Fruit fly (Drosophila melanogaster): ENCODE results near the gene Hsc70-1.

DNA sequence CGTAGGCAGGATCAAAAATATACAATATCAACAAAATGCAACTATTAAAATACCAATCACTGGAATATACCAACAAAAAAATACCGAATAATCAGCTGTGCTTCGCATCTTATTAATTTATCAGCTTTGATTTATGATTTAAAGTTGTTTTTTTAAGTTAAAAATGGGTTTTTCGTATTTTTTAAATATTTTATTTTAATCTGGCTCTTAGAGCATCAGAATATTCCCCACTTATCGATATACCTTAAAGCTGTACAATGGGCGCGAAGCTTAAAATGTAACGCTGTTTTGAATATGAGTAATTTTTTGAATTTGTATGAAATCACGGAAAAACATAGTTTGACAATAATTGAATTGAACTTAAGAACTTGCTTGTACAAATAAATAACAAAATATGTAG is 25.3 kb downstream of the Hsc70-1 start, which contains the start of gene CG17359:
- TF ChIP-seq CG31224 (GFP tag; IDR thresholded peaks at IDR 0.05) (no peak), MESR4 (GFP tag; optimal IDR thresholded peaks at IDR 0.05) (no peak), CG14441 (GFP tag; IDR thresholded peaks at IDR 0.05) (no peak), CG12769 (tag; optimal IDR thresholded peaks at IDR 0.05) (no peak), CG10274 (GFP tag; optimal IDR thresholded peaks at IDR 0.05) (no peak), CG11085 (GFP tag; IDR thresholded peaks at IDR 0.05) (no peak)

Data from whole organism, embryonic.